Fruit fly (Drosophila melanogaster) whole organism, embryonic: Measurements from ENCODE around the gene CG14362.

ENCODE experiments used
- ATbp ChIP-seq: fragments of 200-800 bp; sonication (Bioruptor generic); optimal IDR thresholded peaks from 2 replicates; lab custom pipeline; 2017; ENCODE audit warnings: missing biosample characterization, mild to moderate bottlenecking, missing genetic modification characterization, missing genetic modification reagents
- Atf6 ChIP-seq: fragments of 200-800 bp; sonication (Bioruptor generic); IDR thresholded peaks from 2 replicates; pipeline ENCODE4 v1.3.6; 2022; ENCODE audit warnings: missing biosample characterization, missing genetic modification characterization
- Awh ChIP-seq: fragments of 200-800 bp; sonication (Bioruptor generic); IDR thresholded peaks from 2 replicates; pipeline ENCODE4, ENCODE4 v1.3.6; 2022; ENCODE audit warnings: missing biosample characterization, missing genetic modification characterization
- CG10147 ChIP-seq: fragments of 200-800 bp; sonication (Bioruptor generic); optimal IDR thresholded peaks from 2 replicates; lab custom pipeline; 2019; ENCODE audit warnings: missing biosample characterization, mild to moderate bottlenecking, missing genetic modification characterization, moderate library complexity
- CG10267 ChIP-seq: fragments of 200-800 bp; sonication (Bioruptor generic); optimal IDR thresholded peaks from 2 replicates; lab custom pipeline; 2018; ENCODE audit warnings: missing biosample characterization, mild to moderate bottlenecking, missing genetic modification characterization, moderate library complexity
- CG10366 ChIP-seq: fragments of 200-800 bp; sonication (Bioruptor generic); IDR thresholded peaks from 2 replicates; pipeline ENCODE4 v1.3.6; 2022; ENCODE audit warnings: missing biosample characterization, missing genetic modification characterization
- CG11696 ChIP-seq: fragments of 200-800 bp; sonication (Bioruptor generic); IDR thresholded peaks from 2 replicates; pipeline ENCODE4 v1.3.6; 2022; ENCODE audit warnings: missing biosample characterization, missing genetic modification characterization
- CG12769 ChIP-seq: fragments of 200-800 bp; sonication (Bioruptor generic); optimal IDR thresholded peaks from 2 replicates; lab custom pipeline; 2019; ENCODE audit warnings: missing biosample characterization, mild to moderate bottlenecking, missing genetic modification characterization, moderate library complexity
- CG13296 ChIP-seq: fragments of 200-800 bp; sonication (Bioruptor generic); optimal IDR thresholded peaks from 3 replicates; lab custom pipeline; 2018; ENCODE audit warnings: missing biosample characterization, mild to moderate bottlenecking, missing genetic modification characterization
- CG1647 ChIP-seq: fragments of 200-800 bp; sonication (Bioruptor generic); optimal IDR thresholded peaks from 3 replicates; lab custom pipeline; 2016; ENCODE audit warnings: missing biosample characterization, missing genetic modification characterization
- CG1792 ChIP-seq: fragments of 200-800 bp; sonication (Bioruptor generic); optimal IDR thresholded peaks from 2 replicates; lab custom pipeline; 2016; ENCODE audit warnings: missing biosample characterization, missing genetic modification characterization
- CG1832 ChIP-seq: fragments of 200-800 bp; sonication (Bioruptor generic); optimal IDR thresholded peaks from 2 replicates; lab custom pipeline; 2017; ENCODE audit warnings: missing biosample characterization, mild to moderate bottlenecking, missing genetic modification characterization, inconsistent platforms
- CG18764 ChIP-seq: fragments of 200-800 bp; sonication (Bioruptor generic); optimal IDR thresholded peaks from 3 replicates; lab custom pipeline; 2016; ENCODE audit warnings: missing biosample characterization, missing genetic modification characterization
- CG31224 ChIP-seq: fragments of 200-800 bp; sonication (Bioruptor generic); IDR thresholded peaks from 2 replicates; pipeline ENCODE4 v1.3.6; 2022; ENCODE audit warnings: missing biosample characterization, missing genetic modification characterization
- CG32532 ChIP-seq: fragments of 200-800 bp; sonication (Bioruptor generic); IDR thresholded peaks from 2 replicates; pipeline ENCODE4 v1.3.6; 2022; ENCODE audit warnings: missing biosample characterization, missing genetic modification characterization
- CG3281 ChIP-seq: fragments of 200-800 bp; sonication (Bioruptor generic); optimal IDR thresholded peaks from 3 replicates; lab custom pipeline; 2017; ENCODE audit warnings: missing biosample characterization, mild to moderate bottlenecking, missing genetic modification characterization
- CG5180 ChIP-seq: fragments of 200-800 bp; sonication (Bioruptor generic); optimal IDR thresholded peaks from 3 replicates; lab custom pipeline; 2017; ENCODE audit warnings: missing biosample characterization, missing genetic modification characterization, mild to moderate bottlenecking, moderate library complexity, missing genetic modification reagents
- CG8924 ChIP-seq: fragments of 200-800 bp; optimal IDR thresholded peaks from 3 replicates; lab custom pipeline; 2019; ENCODE audit warnings: missing biosample characterization, mild to moderate bottlenecking, missing genetic modification characterization, moderate library complexity
- CG9876 ChIP-seq: fragments of 200-800 bp; sonication (Bioruptor generic); optimal IDR thresholded peaks from 2 replicates; lab custom pipeline; 2016; ENCODE audit warnings: missing biosample characterization, missing genetic modification characterization
- CkIIα-i1 ChIP-seq: fragments of 200-800 bp; sonication (Bioruptor generic); IDR thresholded peaks from 2 replicates; pipeline ENCODE4 v1.3.6; 2022; ENCODE audit warnings: missing biosample characterization, missing genetic modification characterization
- D ChIP-seq, 2 experiments: fragments of 200-800 bp in 1 of 2; fragments of >200 bp in 1 of 2; sonication (Bioruptor generic) in 1 of 2; optimal IDR thresholded peaks; 2 replicates in 1 of 2; 3 replicates in 1 of 2; lab custom pipeline; 2017; ENCODE audit warnings: mild to moderate bottlenecking in 1 of 2, missing biosample characterization in 1 of 2, missing genetic modification characterization in 1 of 2, missing genetic modification reagents in 1 of 2
- Fer1 ChIP-seq: fragments of 200-800 bp; sonication (Bioruptor generic); optimal IDR thresholded peaks from 2 replicates; lab custom pipeline; 2017; ENCODE audit warnings: missing biosample characterization, mild to moderate bottlenecking, missing genetic modification characterization
- GATAe ChIP-seq: fragments of 200-800 bp; sonication (Bioruptor generic); conservative IDR thresholded peaks from 2 replicates; pipeline ENCODE4 v1.3.6; 2022; ENCODE audit warnings: missing biosample characterization, missing genetic modification characterization
- HmgZ ChIP-seq: fragments of 200-800 bp; sonication (Bioruptor generic); optimal IDR thresholded peaks from 2 replicates; lab custom pipeline; 2018; ENCODE audit warnings: missing biosample characterization, mild to moderate bottlenecking, missing genetic modification characterization
- Hr51 ChIP-seq, 2 experiments: fragments of 200-800 bp; sonication (Bioruptor generic); optimal IDR thresholded peaks; 2 replicates in 1 of 2; 3 replicates in 1 of 2; lab custom pipeline; 2016 to 2018; ENCODE audit warnings: missing biosample characterization in 2 of 2, missing genetic modification characterization in 2 of 2, mild to moderate bottlenecking in 1 of 2, moderate library complexity in 1 of 2
- Hr78 ChIP-seq, 2 experiments: fragments of 200-800 bp in 1 of 2; fragments of >200 bp in 1 of 2; sonication (Bioruptor generic) in 1 of 2; optimal IDR thresholded peaks; 2 replicates each; lab custom pipeline; 2017 to 2019; ENCODE audit warnings: missing biosample characterization in 2 of 2, missing genetic modification characterization in 2 of 2, mild to moderate bottlenecking in 1 of 2, moderate library complexity in 1 of 2
- Meics ChIP-seq: fragments of 200-800 bp; sonication (Bioruptor generic); optimal IDR thresholded peaks from 2 replicates; lab custom pipeline; 2017; ENCODE audit warnings: missing biosample characterization, mild to moderate bottlenecking, missing genetic modification characterization
- Oaz ChIP-seq: fragments of 200-800 bp; sonication (Bioruptor generic); IDR thresholded peaks from 2 replicates; pipeline ENCODE4 v1.3.6; 2022; ENCODE audit warnings: missing biosample characterization, missing genetic modification characterization
- Optix ChIP-seq: fragments of 200-800 bp; sonication (Bioruptor generic); IDR thresholded peaks from 3 replicates; pipeline ENCODE4 v1.3.6; 2022; ENCODE audit warnings: missing biosample characterization, missing genetic modification characterization
- Rfx ChIP-seq: fragments of 200-800 bp; sonication (Bioruptor generic); IDR thresholded peaks from 2 replicates; pipeline ENCODE4 v1.3.6; 2022; ENCODE audit warnings: missing biosample characterization, missing genetic modification characterization
- Side ChIP-seq: fragments of 200-800 bp; sonication (Bioruptor generic); optimal IDR thresholded peaks from 2 replicates; lab custom pipeline; 2016; ENCODE audit warnings: missing biosample characterization, missing genetic modification characterization
- Six4 ChIP-seq: fragments of 200-800 bp; sonication (Bioruptor generic); optimal IDR thresholded peaks from 2 replicates; lab custom pipeline; 2016; ENCODE audit warnings: missing biosample characterization, missing genetic modification characterization
- Spps ChIP-seq: fragments of 200-800 bp; sonication (Bioruptor generic); optimal IDR thresholded peaks from 2 replicates; lab custom pipeline; 2018; ENCODE audit warnings: missing biosample characterization, mild to moderate bottlenecking, missing genetic modification characterization
- caup ChIP-seq: fragments of 200-800 bp; sonication (Bioruptor generic); optimal IDR thresholded peaks from 3 replicates; lab custom pipeline; 2017; ENCODE audit warnings: missing biosample characterization, mild to moderate bottlenecking, missing genetic modification characterization, moderate library complexity; ENCODE audit not compliant: severe bottlenecking
- chm ChIP-seq: fragments of 200-800 bp; sonication (Bioruptor generic); IDR thresholded peaks from 2 replicates; pipeline ENCODE4 v1.3.6; 2022; ENCODE audit warnings: missing biosample characterization, missing genetic modification characterization
- dmrt11E ChIP-seq: fragments of 200-800 bp; sonication (Bioruptor generic); optimal IDR thresholded peaks from 3 replicates; lab custom pipeline; 2018; ENCODE audit warnings: missing biosample characterization, mild to moderate bottlenecking, missing genetic modification characterization, moderate library complexity
- ems ChIP-seq: fragments of 200-800 bp; sonication (Bioruptor generic); optimal IDR thresholded peaks from 3 replicates; lab custom pipeline; 2016; ENCODE audit warnings: missing biosample characterization, missing genetic modification characterization
- hth ChIP-seq: fragments of >200 bp; optimal IDR thresholded peaks from 2 replicates; lab custom pipeline; 2017; ENCODE audit warnings: inconsistent platforms
- klu ChIP-seq: fragments of 200-800 bp; sonication (Bioruptor generic); IDR thresholded peaks from 2 replicates; pipeline ENCODE4 v1.3.6; 2022; ENCODE audit warnings: missing biosample characterization, missing genetic modification characterization
- knrl ChIP-seq: fragments of 200-800 bp; sonication (Bioruptor generic); IDR thresholded peaks from 3 replicates; pipeline ENCODE4 v1.3.6; 2022; ENCODE audit warnings: missing biosample characterization, missing genetic modification characterization; ENCODE audit not compliant: partially characterized antibody
- luna ChIP-seq: fragments of 200-800 bp; sonication (Bioruptor generic); optimal IDR thresholded peaks from 2 replicates; lab custom pipeline; 2016; ENCODE audit warnings: missing biosample characterization, missing genetic modification characterization
- nau ChIP-seq: fragments of 200-800 bp; sonication (Bioruptor generic); optimal IDR thresholded peaks from 3 replicates; lab custom pipeline; 2017; ENCODE audit warnings: missing biosample characterization, mild to moderate bottlenecking, missing genetic modification characterization, missing genetic modification reagents
- otp ChIP-seq: fragments of 200-800 bp; sonication (Bioruptor generic); IDR thresholded peaks from 3 replicates; pipeline ENCODE4, ENCODE4 v1.3.6; 2022; ENCODE audit warnings: missing biosample characterization, missing genetic modification characterization
- ranshi ChIP-seq: fragments of 200-800 bp; sonication (Bioruptor generic); IDR thresholded peaks from 2 replicates; pipeline ENCODE4 v1.3.6; 2022; ENCODE audit warnings: missing biosample characterization, missing genetic modification characterization
- repo ChIP-seq: fragments of 200-800 bp; sonication (Bioruptor generic); optimal IDR thresholded peaks from 2 replicates; lab custom pipeline; 2016; ENCODE audit warnings: missing biosample characterization, missing genetic modification characterization
- sens ChIP-seq: fragments of 200-800 bp; sonication (Bioruptor generic); peaks from one replicate; lab custom pipeline; 2016; ENCODE audit warnings: missing biosample characterization, missing genetic modification characterization
- tin ChIP-seq: fragments of 200-800 bp; sonication (Bioruptor generic); optimal IDR thresholded peaks from 3 replicates; lab custom pipeline; 2016; ENCODE audit warnings: missing biosample characterization, missing genetic modification characterization
- ttk ChIP-seq: fragments of 200-800 bp; sonication (Bioruptor generic); IDR thresholded peaks from 2 replicates; pipeline ENCODE4 v2.1.2; 2022; ENCODE audit warnings: missing biosample characterization, missing genetic modification characterization
- unc-4 ChIP-seq: fragments of 200-800 bp; sonication (Bioruptor generic); IDR thresholded peaks from 2 replicates; pipeline ENCODE4 v1.3.6; 2022; ENCODE audit warnings: missing biosample characterization, missing genetic modification characterization; ENCODE audit not compliant: partially characterized antibody
- yki ChIP-seq: fragments of >200 bp; optimal IDR thresholded peaks from 3 replicates; lab custom pipeline; 2018
- zen2 ChIP-seq: fragments of 200-800 bp; sonication (Bioruptor generic); IDR thresholded peaks from 3 replicates; pipeline ENCODE4 v1.3.6; 2022; ENCODE audit warnings: missing biosample characterization, missing genetic modification characterization; ENCODE audit not compliant: partially characterized antibody

The CG14362 gene

DNA sequence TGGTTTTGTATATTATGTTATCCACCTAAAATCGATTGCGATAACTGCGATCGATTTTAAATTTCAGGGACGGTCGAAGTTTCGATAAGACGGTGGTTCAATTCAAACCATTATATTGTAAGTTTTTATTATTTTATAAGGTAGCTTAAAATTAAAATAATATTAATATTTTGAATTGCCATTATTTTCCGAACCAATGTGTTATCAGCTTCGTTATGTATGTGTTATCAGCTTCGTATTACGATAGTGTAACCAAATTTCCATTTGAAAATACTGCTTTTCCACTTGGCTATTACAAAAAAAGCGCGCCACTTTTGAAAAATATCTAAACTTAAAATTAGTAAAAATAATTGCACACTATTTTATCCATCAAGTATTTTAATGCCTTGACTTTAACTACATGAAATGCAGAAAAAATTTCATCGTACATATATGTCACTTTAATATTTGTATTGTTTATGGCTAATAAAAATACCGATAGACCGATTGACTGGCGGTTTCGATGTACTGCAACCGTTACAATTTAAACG is 15.3 kb downstream of the CG14362 start, which contains the start of gene CG31495 (continued):
- TF ChIP-seq Awh (GFP tag; lab: Robert Waterston, UW) (no peak), CkIIα-i1 (no peak), repo (GFP tag; lab: Kevin White, UChicago) (no peak), CG1832 (GFP tag; lab: Kevin White, UChicago) (no peak), GATAe (GFP tag; lab: Robert Waterston, UW) (peak; percentile 62), chm (no peak), Six4 (GFP tag; lab: Kevin White, UChicago) (no peak), ems (no peak), Oaz (GFP tag; lab: Robert Waterston, UW) (no peak), zen2 (GFP tag; lab: Robert Waterston, UW) (no peak; the same call in 2 of the 3 replicates), CG8924 (tag; lab: Kevin White, UChicago) (no peak), ATbp (GFP tag; lab: Kevin White, UChicago) (no peak), caup (GFP tag; lab: Kevin White, UChicago) (no peak), CG32532 (GFP tag; lab: Robert Waterston, UW) (no peak), CG1792 (no peak), CG10267 (peak; percentile 40), HmgZ (peak; percentile 15), Hr78 (GFP tag; optimal IDR thresholded peaks at IDR 0.05; lab: Kevin White, UChicago) (no peak), Spps (tag; lab: Kevin White, UChicago) (no peak), tin (GFP tag; lab: Kevin White, UChicago) (peak; percentile 31), yki (lab: Kevin White, UChicago) (no peak), dmrt11E (tag; lab: Kevin White, UChicago) (no peak), CG5180 (GFP tag; lab: Kevin White, UChicago) (no peak), klu (GFP tag; lab: Robert Waterston, UW) (no peak), CG12769 (tag; lab: Kevin White, UChicago) (no peak), Hr51 (GFP tag; optimal IDR thresholded peaks at IDR 0.05; lab: Kevin White, UChicago) (no peak), unc-4 (peak; percentile 41), CG10147 (GFP tag; lab: Kevin White, UChicago) (no peak), CG9876 (GFP tag; lab: Kevin White, UChicago) (no peak), Side (GFP tag; lab: Kevin White, UChicago) (no peak), Fer1 (GFP tag; lab: Kevin White, UChicago) (no peak), otp (GFP tag; lab: Robert Waterston, UW) (no peak), Rfx (GFP tag; lab: Robert Waterston, UW) (no peak), nau (no peak), ttk (GFP tag; lab: Robert Waterston, UW) (no peak), Atf6 (no peak), Optix (GFP tag; lab: Robert Waterston, UW) (no peak), sens (GFP tag; lab: Kevin White, UChicago) (peak; percentile 70), D (optimal IDR thresholded peaks at IDR 0.05; lab: Kevin White, UChicago) (no peak), D (GFP tag; optimal IDR thresholded peaks at IDR 0.05; lab: Kevin White, UChicago) (no peak), ranshi (GFP tag; lab: Robert Waterston, UW) (no peak), CG1647 (GFP tag; lab: Kevin White, UChicago) (no peak), CG10366 (no peak), Meics (GFP tag; lab: Kevin White, UChicago) (no peak), knrl (GFP tag; lab: Robert Waterston, UW) (0 out of 3 replicates have a peak, but pooled peaks have one; percentile 39), hth (no peak), CG11696 (GFP tag; lab: Robert Waterston, UW) (no peak), CG3281 (GFP tag; lab: Kevin White, UChicago) (no peak), luna (GFP tag; lab: Kevin White, UChicago) (no peak), CG31224 (GFP tag; lab: Robert Waterston, UW) (no peak), CG13296 (GFP tag; lab: Kevin White, UChicago) (no peak), CG18764 (GFP tag; lab: Kevin White, UChicago) (no peak)
